Fruit fly (Drosophila melanogaster): ENCODE results near the gene mtgo.

DNA sequence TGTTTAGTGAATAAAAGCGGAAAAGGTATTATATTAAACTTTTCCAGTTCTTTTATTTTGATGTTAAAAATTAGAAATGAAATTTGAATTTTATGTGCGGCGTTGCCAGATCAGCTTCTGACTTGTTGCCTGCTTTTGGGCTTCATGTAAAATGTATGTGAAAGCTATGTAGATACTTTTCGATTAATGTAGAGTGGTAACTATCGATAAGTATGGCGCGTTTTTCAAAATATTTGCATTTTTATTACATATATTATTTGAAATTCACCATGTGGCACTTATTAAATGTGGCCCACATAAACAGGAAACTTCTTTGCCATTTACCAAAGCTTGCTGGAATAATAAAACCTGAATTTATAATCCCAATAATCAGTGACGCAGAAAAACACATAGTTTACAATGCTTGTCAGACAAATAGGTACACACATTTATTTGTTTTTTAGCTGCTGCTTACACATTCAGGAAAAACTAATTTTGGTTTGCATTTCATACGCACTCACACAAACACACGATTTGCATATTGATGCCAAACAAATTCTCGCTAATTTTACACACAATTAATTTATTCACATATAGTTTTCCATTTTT lies 37.0 kb upstream of the mtgo start:
- TF ChIP-seq CG6854 (GFP tag; optimal IDR thresholded peaks at IDR 0.05), result no peak
- no peak for TF ChIP-seq OdsH (GFP tag; optimal IDR thresholded peaks at IDR 0.05)
- TF ChIP-seq CG16779 (tag; optimal IDR thresholded peaks at IDR 0.05), result no peak
- no peak for TF ChIP-seq topi (GFP tag; optimal IDR thresholded peaks at IDR 0.05)
- no peak for TF ChIP-seq fd85E (GFP tag; optimal IDR thresholded peaks at IDR 0.05)
- no peak for TF ChIP-seq svp (GFP tag)
- no peak for TF ChIP-seq eg (GFP tag; IDR thresholded peaks at IDR 0.05)
- TF ChIP-seq net (GFP tag; optimal IDR thresholded peaks at IDR 0.05), result no peak
- TF ChIP-seq spab (GFP tag; optimal IDR thresholded peaks at IDR 0.05), result no peak
- no peak for TF ChIP-seq CG32006 (GFP tag; optimal IDR thresholded peaks at IDR 0.05)
- TF ChIP-seq CG7368 (GFP tag; optimal IDR thresholded peaks at IDR 0.05), result no peak
- TF ChIP-seq salr (GFP tag; optimal IDR thresholded peaks at IDR 0.05), result no peak

All from whole organism, prepupa.